Fruit fly (Drosophila melanogaster): ENCODE measurements around the gene CG3552.

Gene CG3552

DNA sequence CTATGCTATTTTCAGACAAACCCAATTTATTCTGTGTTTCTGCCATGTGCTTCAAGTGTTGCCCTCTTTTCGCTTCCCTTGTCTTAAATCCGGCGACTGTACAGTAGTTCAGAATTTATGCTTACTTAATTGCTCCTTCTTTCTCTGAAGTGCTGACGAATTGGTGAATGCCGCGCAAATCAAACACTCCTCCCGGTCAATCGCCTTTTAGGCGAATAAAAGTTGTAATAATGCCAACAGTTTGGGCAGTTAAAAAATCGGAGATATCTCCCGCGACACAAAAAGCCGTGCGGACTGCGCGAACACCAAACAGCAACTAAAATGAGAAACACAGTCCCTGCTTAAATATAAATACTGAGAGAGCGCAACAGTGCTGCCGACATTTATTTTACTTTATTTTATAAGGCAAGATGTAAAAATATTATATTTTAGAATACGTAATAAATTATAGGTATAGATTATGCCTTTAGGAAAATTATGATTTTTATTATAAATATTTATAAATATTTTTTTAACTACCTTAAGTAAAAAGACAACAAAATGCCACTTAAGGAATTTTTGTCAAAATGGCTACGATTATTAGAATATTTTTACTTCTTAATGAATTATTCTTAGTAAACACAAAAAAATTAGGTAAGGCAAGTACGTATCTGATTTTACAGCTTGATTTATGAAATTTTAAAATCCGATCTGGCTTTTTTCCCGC is 49.0 kb downstream of the CG3552 start, which contains the start of gene path (continued):
- TF ChIP-seq tna (GFP tag; IDR thresholded peaks at IDR 0.05; ENCODE audit: partially characterized antibody) = peak; percentile 8; the same call in 1 of the 2 replicates
- no peak; the same call in 1 of the 2 replicates for TF ChIP-seq Ptx1 (GFP tag; IDR thresholded peaks at IDR 0.05)
- peak; percentile 82 for TF ChIP-seq Sox100B (GFP tag; optimal IDR thresholded peaks at IDR 0.05)
- no peak for TF ChIP-seq CG6654 (GFP tag; optimal IDR thresholded peaks at IDR 0.05)
- peak; percentile 37 for TF ChIP-seq CG15269 (tag; optimal IDR thresholded peaks at IDR 0.05)
- TF ChIP-seq Fer1 (GFP tag; optimal IDR thresholded peaks at IDR 0.05) = peak; percentile 57
- no peak for TF ChIP-seq toy (GFP tag; IDR thresholded peaks at IDR 0.05)
- TF ChIP-seq CG8944 (GFP tag; optimal IDR thresholded peaks at IDR 0.05) = no peak
- TF ChIP-seq Antp (GFP tag; optimal IDR thresholded peaks at IDR 0.05) = no peak
- no peak for TF ChIP-seq lov (optimal IDR thresholded peaks at IDR 0.05)
- TF ChIP-seq lov (GFP tag; IDR thresholded peaks at IDR 0.05) = no peak
- peak; percentile 94 for TF ChIP-seq Sry-β (GFP tag; optimal IDR thresholded peaks at IDR 0.05)
- peak; percentile 55 for TF ChIP-seq CG12391 (tag; optimal IDR thresholded peaks at IDR 0.05)
- TF ChIP-seq trh (GFP tag; optimal IDR thresholded peaks at IDR 0.05) = no peak
- 0 out of 2 replicates have a peak, but pooled peaks have one; percentile 16 for TF ChIP-seq Adf1 (GFP tag; IDR thresholded peaks at IDR 0.05)
- peak; percentile 58; the same call in 1 of the 3 replicates for TF ChIP-seq Dbx (GFP tag; IDR thresholded peaks at IDR 0.05)
- TF ChIP-seq HLHmδ (GFP tag; optimal IDR thresholded peaks at IDR 0.05) = peak; percentile 31
- TF ChIP-seq CG10274 (GFP tag; optimal IDR thresholded peaks at IDR 0.05) = no peak
- TF ChIP-seq CG6683 (GFP tag; optimal IDR thresholded peaks at IDR 0.05) = peak; percentile 38
- TF ChIP-seq peb (GFP tag; IDR thresholded peaks at IDR 0.05) = no peak
- peak; percentile 50 for TF ChIP-seq cwo (GFP tag; optimal IDR thresholded peaks at IDR 0.05)
- peak; percentile 13 for TF ChIP-seq CG2202 (tag; optimal IDR thresholded peaks at IDR 0.05)
- peak; percentile 66 for TF ChIP-seq CG12104 (GFP tag; optimal IDR thresholded peaks at IDR 0.05)
- no peak for TF ChIP-seq chn (GFP tag; optimal IDR thresholded peaks at IDR 0.05)
- TF ChIP-seq C15 (GFP tag; IDR thresholded peaks at IDR 0.05) = no peak
- no peak for TF ChIP-seq CG9797 (GFP tag; optimal IDR thresholded peaks at IDR 0.05)
- TF ChIP-seq CG8478 (optimal IDR thresholded peaks at IDR 0.05) = no peak
- TF ChIP-seq Nf-YC (tag; optimal IDR thresholded peaks at IDR 0.05) = peak; percentile 48
- peak; percentile 19 for TF ChIP-seq CG12071 (GFP tag; optimal IDR thresholded peaks at IDR 0.05)
- no peak; the same call in 2 of the 3 replicates for TF ChIP-seq CG11456 (GFP tag; IDR thresholded peaks at IDR 0.05)
- TF ChIP-seq run (tag; optimal IDR thresholded peaks at IDR 0.05) = no peak
- peak in 1 of 2 experiments; percentile 34 for TF ChIP-seq Pdp1 (GFP tag; optimal IDR thresholded peaks at IDR 0.05)
- TF ChIP-seq CG30431 (GFP tag; optimal IDR thresholded peaks at IDR 0.05) = no peak
- TF ChIP-seq rib (GFP tag; IDR thresholded peaks at IDR 0.05) = no peak
- no peak for TF ChIP-seq dimm (GFP tag; IDR thresholded peaks at IDR 0.05)
- no peak for TF ChIP-seq gfzf (GFP tag; optimal IDR thresholded peaks at IDR 0.05)
- TF ChIP-seq p53 (GFP tag; optimal IDR thresholded peaks at IDR 0.05) = no peak
- TF ChIP-seq CG7745 (tag; optimal IDR thresholded peaks at IDR 0.05) = no peak
- TF ChIP-seq CG7556 (GFP tag; optimal IDR thresholded peaks at IDR 0.05) = peak; percentile 54
- TF ChIP-seq org-1 (GFP tag; optimal IDR thresholded peaks at IDR 0.05) = no peak
- no peak for TF ChIP-seq cg (GFP tag; optimal IDR thresholded peaks at IDR 0.05)
- TF ChIP-seq CG18476 (GFP tag; optimal IDR thresholded peaks at IDR 0.05) = no peak
- peak; percentile 39 for TF ChIP-seq CG17359 (tag; optimal IDR thresholded peaks at IDR 0.05)
- no peak for TF ChIP-seq CG2889 (GFP tag; IDR thresholded peaks at IDR 0.05)
- peak; percentile 2 for TF ChIP-seq CG10431 (GFP tag; optimal IDR thresholded peaks at IDR 0.05)
- no peak; the same call in 2 of the 3 replicates for TF ChIP-seq sr (GFP tag; IDR thresholded peaks at IDR 0.05)
- TF ChIP-seq NC2β (GFP tag; optimal IDR thresholded peaks at IDR 0.05) = no peak
- no peak for TF ChIP-seq eyg (GFP tag; optimal IDR thresholded peaks at IDR 0.05)
- TF ChIP-seq HLH3B (GFP tag; IDR thresholded peaks at IDR 0.05) = no peak; the same call in 1 of the 2 replicates
- TF ChIP-seq Dll (GFP tag; IDR thresholded peaks at IDR 0.05; ENCODE audit: partially characterized antibody) = no peak

Data from whole organism, embryonic.